Fruit fly (Drosophila melanogaster) whole organism, embryonic: ENCODE data around the gene Nup37.

Experiments
- Aef1 ChIP-seq: fragments of 200-800 bp; sonication (Bioruptor generic); IDR thresholded peaks from 3 replicates; pipeline ENCODE4 v1.3.6; 2022; ENCODE audit warnings: missing biosample characterization, missing genetic modification characterization
- Antp ChIP-seq: fragments of 200-800 bp; sonication (Bioruptor generic); optimal IDR thresholded peaks from 3 replicates; lab custom pipeline; 2016; ENCODE audit warnings: missing biosample characterization, missing genetic modification characterization
- BEAF-32 ChIP-seq: fragments of 200-800 bp; sonication (Bioruptor generic); optimal IDR thresholded peaks from 3 replicates; lab custom pipeline; 2017; ENCODE audit warnings: missing biosample characterization, missing genetic modification characterization, mild to moderate bottlenecking, moderate library complexity, missing genetic modification reagents
- Blimp-1 ChIP-seq: fragments of 200-800 bp; sonication (Bioruptor generic); optimal IDR thresholded peaks from 3 replicates; lab custom pipeline; 2018; ENCODE audit warnings: missing biosample characterization, missing genetic modification characterization, mild to moderate bottlenecking, moderate library complexity, missing genetic modification reagents
- CG10274 ChIP-seq: fragments of 200-800 bp; sonication (Bioruptor generic); optimal IDR thresholded peaks from 3 replicates; lab custom pipeline; 2017; ENCODE audit warnings: missing biosample characterization, mild to moderate bottlenecking, missing genetic modification characterization
- CG10366 ChIP-seq: fragments of 200-800 bp; sonication (Bioruptor generic); IDR thresholded peaks from 2 replicates; pipeline ENCODE4 v1.3.6; 2022; ENCODE audit warnings: missing biosample characterization, missing genetic modification characterization
- CG10462 ChIP-seq: fragments of 200-800 bp; sonication (Bioruptor generic); optimal IDR thresholded peaks from 2 replicates; lab custom pipeline; 2016; ENCODE audit warnings: missing biosample characterization, missing genetic modification characterization
- CG10979 ChIP-seq: fragments of 200-800 bp; sonication (Bioruptor generic); optimal IDR thresholded peaks from 2 replicates; lab custom pipeline; 2018; ENCODE audit warnings: missing biosample characterization, mild to moderate bottlenecking, missing genetic modification characterization, moderate library complexity
- CG11695 ChIP-seq: fragments of 200-800 bp; sonication (Bioruptor generic); IDR thresholded peaks from 3 replicates; pipeline ENCODE4 v1.3.6; 2022; ENCODE audit warnings: missing biosample characterization, missing genetic modification characterization
- CG11723 ChIP-seq: fragments of 200-800 bp; sonication (Bioruptor generic); optimal IDR thresholded peaks from 2 replicates; lab custom pipeline; 2017; ENCODE audit warnings: missing biosample characterization, mild to moderate bottlenecking, missing genetic modification characterization
- CG12219 ChIP-seq: fragments of 200-800 bp; sonication (Bioruptor generic); optimal IDR thresholded peaks from 3 replicates; lab custom pipeline; 2018; ENCODE audit warnings: missing biosample characterization, mild to moderate bottlenecking, missing genetic modification characterization
- CG13775 ChIP-seq: fragments of 200-800 bp; sonication (Bioruptor generic); optimal IDR thresholded peaks from 3 replicates; lab custom pipeline; 2017; ENCODE audit warnings: missing biosample characterization, mild to moderate bottlenecking, missing genetic modification characterization
- CG17186 ChIP-seq: fragments of 200-800 bp; sonication (Bioruptor generic); optimal IDR thresholded peaks from 3 replicates; lab custom pipeline; 2017; ENCODE audit warnings: missing biosample characterization, missing genetic modification reagents, missing genetic modification characterization
- CG17359 ChIP-seq: fragments of 200-800 bp; sonication (Bioruptor generic); optimal IDR thresholded peaks from 3 replicates; lab custom pipeline; 2018; ENCODE audit warnings: missing biosample characterization, mild to moderate bottlenecking, missing genetic modification characterization, moderate library complexity
- CG17361 ChIP-seq: fragments of 200-800 bp; sonication (Bioruptor generic); IDR thresholded peaks from 3 replicates; pipeline ENCODE4 v1.3.6; 2022; ENCODE audit warnings: missing biosample characterization, missing genetic modification characterization
- CG17385 ChIP-seq: fragments of 200-800 bp; sonication (Bioruptor generic); optimal IDR thresholded peaks from 3 replicates; lab custom pipeline; 2018; ENCODE audit warnings: missing biosample characterization, mild to moderate bottlenecking, missing genetic modification characterization
- CG17802 ChIP-seq: fragments of 200-800 bp; sonication (Bioruptor generic); optimal IDR thresholded peaks from 2 replicates; lab custom pipeline; 2018; ENCODE audit warnings: missing biosample characterization, mild to moderate bottlenecking, missing genetic modification characterization, moderate library complexity
- CG2116 ChIP-seq: fragments of 200-800 bp; sonication (Bioruptor generic); optimal IDR thresholded peaks from 3 replicates; lab custom pipeline; 2018; ENCODE audit warnings: missing biosample characterization, mild to moderate bottlenecking, missing genetic modification characterization
- CG34422 ChIP-seq: fragments of 200-800 bp; sonication (Bioruptor generic); IDR thresholded peaks from 3 replicates; pipeline ENCODE4 v1.3.6; 2022; ENCODE audit warnings: missing biosample characterization, missing genetic modification characterization
- CG42726 ChIP-seq: fragments of 200-800 bp; sonication (Bioruptor generic); IDR thresholded peaks from 2 replicates; pipeline ENCODE4 v1.3.6; 2022; ENCODE audit warnings: missing biosample characterization, missing genetic modification characterization; ENCODE audit not compliant: partially characterized antibody
- CG4424 ChIP-seq: fragments of 200-800 bp; sonication (Bioruptor generic); optimal IDR thresholded peaks from 3 replicates; lab custom pipeline; 2016; ENCODE audit warnings: missing biosample characterization, missing genetic modification characterization
- CG4854 ChIP-seq: fragments of 200-800 bp; sonication (Bioruptor generic); optimal IDR thresholded peaks from 2 replicates; lab custom pipeline; 2016; ENCODE audit warnings: missing biosample characterization, missing genetic modification characterization, inconsistent platforms
- CG5180 ChIP-seq: fragments of 200-800 bp; sonication (Bioruptor generic); optimal IDR thresholded peaks from 3 replicates; lab custom pipeline; 2017; ENCODE audit warnings: missing biosample characterization, missing genetic modification characterization, mild to moderate bottlenecking, moderate library complexity, missing genetic modification reagents
- CG6175 ChIP-seq: fragments of 200-800 bp; sonication (Bioruptor generic); IDR thresholded peaks from 3 replicates; pipeline ENCODE4 v1.3.6; 2022; ENCODE audit warnings: missing biosample characterization, missing genetic modification characterization
- CG6765 ChIP-seq: fragments of 200-800 bp; sonication (Bioruptor generic); optimal IDR thresholded peaks from 3 replicates; lab custom pipeline; 2017; ENCODE audit warnings: missing biosample characterization, mild to moderate bottlenecking, missing genetic modification characterization
- CG7963 ChIP-seq: fragments of 200-800 bp; sonication (Bioruptor generic); IDR thresholded peaks from 3 replicates; pipeline ENCODE4 v1.3.6; 2022; ENCODE audit warnings: missing biosample characterization, missing genetic modification characterization; ENCODE audit not compliant: partially characterized antibody
- CG8359 ChIP-seq: fragments of 200-800 bp; sonication (Bioruptor generic); optimal IDR thresholded peaks from 2 replicates; lab custom pipeline; 2017; ENCODE audit warnings: missing biosample characterization, mild to moderate bottlenecking, missing genetic modification characterization, borderline replicate concordance
- Camta ChIP-seq: fragments of 200-800 bp; sonication (Bioruptor generic); optimal IDR thresholded peaks from 2 replicates; lab custom pipeline; 2016; ENCODE audit warnings: missing biosample characterization, missing genetic modification characterization
- CrebB ChIP-seq: fragments of 200-800 bp; sonication (Bioruptor generic); optimal IDR thresholded peaks from 3 replicates; lab custom pipeline; 2018; ENCODE audit warnings: missing biosample characterization, mild to moderate bottlenecking, missing genetic modification characterization
- GATAe ChIP-seq: fragments of 200-800 bp; sonication (Bioruptor generic); conservative IDR thresholded peaks from 2 replicates; pipeline ENCODE4 v1.3.6; 2022; ENCODE audit warnings: missing biosample characterization, missing genetic modification characterization
- Gug ChIP-seq: fragments of 200-800 bp; sonication (Bioruptor generic); IDR thresholded peaks from 4 replicates; pipeline ENCODE4 v1.3.6; 2022; ENCODE audit warnings: missing biosample characterization, missing genetic modification characterization
- HLH54F ChIP-seq: fragments of 200-800 bp; sonication (Bioruptor generic); optimal IDR thresholded peaks from 3 replicates; lab custom pipeline; 2016; ENCODE audit warnings: missing biosample characterization, missing genetic modification characterization
- MBD-R2 ChIP-seq: fragments of 200-800 bp; sonication (Bioruptor generic); IDR thresholded peaks from 2 replicates; pipeline ENCODE4 v1.3.6; 2022; ENCODE audit warnings: missing biosample characterization, missing genetic modification characterization
- Six4 ChIP-seq: fragments of 200-800 bp; sonication (Bioruptor generic); optimal IDR thresholded peaks from 2 replicates; lab custom pipeline; 2016; ENCODE audit warnings: missing biosample characterization, missing genetic modification characterization
- Stat92E ChIP-seq, 3 experiments: fragments of >200 bp in 2 of 3; fragments of 200-800 bp in 1 of 3; sonication (Bioruptor generic) in 1 of 3; optimal IDR thresholded peaks; 2 replicates each; lab custom pipeline; 2017 to 2019; ENCODE audit warnings: missing biosample characterization in 3 of 3, missing genetic modification characterization in 3 of 3, mild to moderate bottlenecking in 1 of 3, moderate library complexity in 1 of 3
- da ChIP-seq: fragments of 200-800 bp; sonication (Bioruptor generic); optimal IDR thresholded peaks from 2 replicates; lab custom pipeline; 2016; ENCODE audit warnings: missing biosample characterization, missing genetic modification characterization
- hb ChIP-seq: fragments of 200-800 bp; sonication (Bioruptor generic); IDR thresholded peaks from 3 replicates; pipeline ENCODE4 v1.3.6; 2022; ENCODE audit warnings: missing biosample characterization, missing genetic modification characterization; ENCODE audit not compliant: partially characterized antibody
- inv ChIP-seq: fragments of 200-800 bp; sonication (Bioruptor generic); IDR thresholded peaks from 2 replicates; pipeline ENCODE4 v1.3.6; 2022; ENCODE audit warnings: missing biosample characterization, missing genetic modification characterization; ENCODE audit not compliant: partially characterized antibody
- kay ChIP-seq: fragments of 200-800 bp; sonication (Bioruptor generic); optimal IDR thresholded peaks from 2 replicates; lab custom pipeline; 2016; ENCODE audit warnings: missing biosample characterization, missing genetic modification characterization
- mld ChIP-seq: fragments of 200-800 bp; sonication (Bioruptor generic); IDR thresholded peaks from 3 replicates; pipeline ENCODE4 v1.3.6; 2022; ENCODE audit warnings: missing biosample characterization, missing genetic modification characterization; ENCODE audit not compliant: partially characterized antibody
- pnt ChIP-seq: fragments of 200-800 bp; sonication (Bioruptor generic); optimal IDR thresholded peaks from 3 replicates; lab custom pipeline; 2016; ENCODE audit warnings: missing biosample characterization, missing genetic modification characterization
- ro ChIP-seq: fragments of 200-800 bp; sonication (Bioruptor generic); IDR thresholded peaks from 2 replicates; pipeline ENCODE4 v1.3.6; 2022; ENCODE audit warnings: missing biosample characterization, missing genetic modification characterization
- sd ChIP-seq: fragments of 200-800 bp; sonication (Bioruptor generic); optimal IDR thresholded peaks from 3 replicates; lab custom pipeline; 2018; ENCODE audit warnings: missing biosample characterization, mild to moderate bottlenecking, missing genetic modification characterization, moderate library complexity
- shn ChIP-seq: fragments of 200-800 bp; sonication (Bioruptor generic); optimal IDR thresholded peaks from 3 replicates; lab custom pipeline; 2016; ENCODE audit warnings: missing biosample characterization, missing genetic modification characterization
- sim ChIP-seq: fragments of 200-800 bp; sonication (Bioruptor generic); IDR thresholded peaks from 2 replicates; pipeline ENCODE4 v1.3.6; 2022; ENCODE audit warnings: missing biosample characterization, missing genetic modification characterization
- sisA ChIP-seq: fragments of 200-800 bp; sonication (Bioruptor generic); IDR thresholded peaks from 2 replicates; pipeline ENCODE4 v1.3.6; 2022; ENCODE audit warnings: missing biosample characterization, missing genetic modification characterization
- sob ChIP-seq: fragments of 200-800 bp; sonication (Bioruptor generic); IDR thresholded peaks from 2 replicates; pipeline ENCODE4 v1.3.6; 2022; ENCODE audit warnings: missing biosample characterization, missing genetic modification characterization
- tup ChIP-seq: fragments of 200-800 bp; sonication (Bioruptor generic); optimal IDR thresholded peaks from 2 replicates; lab custom pipeline; 2016; ENCODE audit warnings: missing biosample characterization, mild to moderate bottlenecking, missing genetic modification characterization, moderate library complexity
- vvl ChIP-seq: fragments of 200-800 bp; sonication (Bioruptor generic); IDR thresholded peaks from 2 replicates; pipeline ENCODE4 v1.3.6; 2022; ENCODE audit warnings: missing biosample characterization, missing genetic modification characterization
- yki ChIP-seq: fragments of >200 bp; optimal IDR thresholded peaks from 3 replicates; lab custom pipeline; 2018

Gene Nup37

DNA sequence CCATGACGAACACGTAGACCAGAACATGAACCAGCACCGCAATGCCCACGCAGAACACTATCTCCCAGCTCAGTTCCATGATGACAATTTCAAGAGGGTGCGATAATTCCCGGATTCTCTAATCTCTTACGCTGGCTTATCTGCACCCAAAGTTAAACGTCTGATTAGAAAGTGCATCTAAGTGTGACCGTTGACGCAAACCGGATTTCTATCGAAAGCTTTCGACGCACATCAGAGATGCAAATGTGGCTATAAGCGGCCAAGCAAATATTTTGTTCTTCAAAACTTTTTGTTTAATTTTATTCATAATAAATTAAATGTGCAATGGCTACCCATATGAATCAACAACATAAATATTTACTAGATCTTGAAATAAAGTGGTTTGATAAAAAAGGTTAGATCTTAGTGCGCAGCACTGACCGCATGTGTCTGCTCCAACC is 14.9 kb downstream of the Nup37 start, which contains the start of the genes Kdsr and CG11858 (continued):
- TF ChIP-seq CG17802 (tag; lab: Kevin White, UChicago) (peak; percentile 45), shn (GFP tag; lab: Kevin White, UChicago) (peak; percentile 59), CG4854 (peak; percentile 55), CG7963 (GFP tag; lab: Robert Waterston, UW) (no peak), CG17359 (tag; lab: Kevin White, UChicago) (no peak), CG6175 (no peak), CG17385 (GFP tag; lab: Kevin White, UChicago) (peak; percentile 29), da (GFP tag; lab: Kevin White, UChicago) (no peak), Camta (GFP tag; lab: Kevin White, UChicago) (peak; percentile 16), CG34422 (peak; percentile 70; the same call in 2 of the 3 replicates), CrebB (tag; lab: Kevin White, UChicago) (peak; percentile 44), Blimp-1 (GFP tag; lab: Kevin White, UChicago) (no peak), vvl (GFP tag; lab: Robert Waterston, UW) (peak; percentile 91), sim (0 out of 2 replicates have a peak, but pooled peaks have one; percentile 17), CG10979 (tag; lab: Kevin White, UChicago) (peak; percentile 53), Stat92E (GFP tag; optimal IDR thresholded peaks at IDR 0.05; lab: Kevin White, UChicago) (no peak), hb (GFP tag; lab: Robert Waterston, UW) (no peak), CG12219 (GFP tag; lab: Kevin White, UChicago) (no peak), pnt (peak; percentile 21), sisA (GFP tag; lab: Robert Waterston, UW) (peak; percentile 68), Antp (GFP tag; lab: Kevin White, UChicago) (peak; percentile 28), CG11723 (GFP tag; lab: Kevin White, UChicago) (no peak), CG10462 (GFP tag; lab: Kevin White, UChicago) (peak; percentile 19), sd (peak; percentile 27), Six4 (GFP tag; lab: Kevin White, UChicago) (no peak), kay (GFP tag; lab: Kevin White, UChicago) (peak; percentile 35), CG11695 (GFP tag; lab: Robert Waterston, UW) (no peak), CG6765 (GFP tag; lab: Kevin White, UChicago) (no peak), CG10366 (peak; percentile 52), CG8359 (GFP tag; lab: Kevin White, UChicago) (peak; percentile 16), Gug (no peak), BEAF-32 (GFP tag; lab: Kevin White, UChicago) (peak; percentile 52), CG17186 (GFP tag; lab: Kevin White, UChicago) (peak; percentile 92), CG13775 (GFP tag; lab: Kevin White, UChicago) (peak; percentile 73), tup (peak; percentile 9), sob (GFP tag; lab: Robert Waterston, UW) (peak; percentile 72), CG42726 (GFP tag; lab: Robert Waterston, UW) (no peak), MBD-R2 (GFP tag; lab: Robert Waterston, UW) (peak; percentile 86), CG2116 (GFP tag; lab: Kevin White, UChicago) (peak; percentile 63), CG17361 (GFP tag; lab: Robert Waterston, UW) (no peak; the same call in 2 of the 3 replicates), CG4424 (GFP tag; lab: Kevin White, UChicago) (peak; percentile 56), GATAe (peak; percentile 61), inv (no peak), mld (GFP tag; lab: Robert Waterston, UW) (no peak), HLH54F (peak; percentile 43), yki (no peak), ro (GFP tag; lab: Robert Waterston, UW) (no peak), CG5180 (GFP tag; lab: Kevin White, UChicago) (no peak), CG10274 (GFP tag; lab: Kevin White, UChicago) (no peak), Aef1 (GFP tag; lab: Robert Waterston, UW) (peak; percentile 53)
